Worm (Caenorhabditis elegans) whole organism, young adult: Measurements from ENCODE around the gene T10B5.4.

Source experiments
- F10E7.11 ChIP-seq: sonication (generic microtip); optimal IDR thresholded peaks from 2 replicates; lab custom pipeline; 2017; ENCODE audit warnings: mild to moderate bottlenecking, missing genetic modification characterization, moderate library complexity, missing compliant biosample characterization
- F23B12.7 ChIP-seq: sonication (generic microtip); optimal IDR thresholded peaks from 2 replicates; lab custom pipeline; 2017; ENCODE audit warnings: missing genetic modification characterization, mild to moderate bottlenecking, missing compliant biosample characterization, antibody characterized with exemption, moderate library complexity; ENCODE audit not compliant: insufficient read depth
- F49E8.2 ChIP-seq: sonication (generic microtip); optimal IDR thresholded peaks from 3 replicates; lab custom pipeline; 2017; ENCODE audit warnings: missing genetic modification characterization, mild to moderate bottlenecking, missing compliant biosample characterization, antibody characterized with exemption, moderate library complexity; ENCODE audit not compliant: insufficient read depth
- Y53F4B.3 ChIP-seq: fragments of 200-800 bp; sonication (Bioruptor generic); IDR thresholded peaks from 2 replicates; pipeline ENCODE4 v1.3.6; 2022; ENCODE audit warnings: missing genetic modification reagents, missing genetic modification characterization, missing compliant biosample characterization
- cebp-1 ChIP-seq, 2 experiments: fragments of 200-800 bp in 1 of 2; sonication (Bioruptor generic) in 1 of 2; sonication (generic microtip) in 1 of 2; IDR thresholded peaks in 1 of 2; optimal IDR thresholded peaks in 1 of 2; 2 replicates each; pipeline versions ENCODE4 v1.3.6 to Lab custom; 2017 to 2022; ENCODE audit warnings: missing compliant biosample characterization in 2 of 2, missing genetic modification characterization in 2 of 2, mild to moderate bottlenecking in 1 of 2, missing genetic modification reagents in 1 of 2, moderate library complexity in 1 of 2
- let-607 ChIP-seq, 2 experiments: fragments of 200-800 bp in 1 of 2; sonication (Bioruptor generic) in 1 of 2; sonication (generic microtip) in 1 of 2; optimal IDR thresholded peaks; 2 replicates each; lab custom pipeline; 2016 to 2018; ENCODE audit warnings: mild to moderate bottlenecking in 2 of 2, missing compliant biosample characterization in 2 of 2, missing genetic modification characterization in 2 of 2, moderate library complexity in 2 of 2, missing genotype in 1 of 2
- nfya-1 ChIP-seq: sonication (generic microtip); optimal IDR thresholded peaks from 2 replicates; lab custom pipeline; 2017; ENCODE audit warnings: antibody characterized with exemption, missing compliant biosample characterization, missing genetic modification characterization, borderline replicate concordance; ENCODE audit not compliant: insufficient read depth
- nhr-90 ChIP-seq: sonication (generic microtip); optimal IDR thresholded peaks from 2 replicates; lab custom pipeline; 2016; ENCODE audit warnings: missing genotype, mild to moderate bottlenecking, missing genetic modification characterization, missing compliant biosample characterization
- snpc-1.3 ChIP-seq: sonication (generic microtip); optimal IDR thresholded peaks from 2 replicates; lab custom pipeline; 2017; ENCODE audit warnings: missing genetic modification characterization, mild to moderate bottlenecking, missing compliant biosample characterization, antibody characterized with exemption, moderate library complexity, missing genotype, missing genetic modification reagents; ENCODE audit not compliant: insufficient read depth
- snpc-4 ChIP-seq, 5 experiments: fragments of 150-350 bp in 1 of 5; sonication (generic microtip) in 4 of 5; optimal IDR thresholded peaks; 2 replicates each; lab custom pipeline; 2014 to 2018; ENCODE audit warnings: missing genetic modification characterization in 5 of 5, missing biosample characterization in 3 of 5, antibody characterized with exemption in 2 of 5, mild to moderate bottlenecking in 2 of 5, missing compliant biosample characterization in 2 of 5, missing genotype in 2 of 5, moderate library complexity in 2 of 5, missing genetic modification reagents in 1 of 5
- ztf-22 ChIP-seq: fragments of 200-800 bp; sonication (Bioruptor generic); optimal IDR thresholded peaks from 2 replicates; lab custom pipeline; 2018; ENCODE audit warnings: mild to moderate bottlenecking, missing genetic modification characterization, moderate library complexity, missing compliant biosample characterization

- TF ChIP-seq snpc-1.3 (no peak), nfya-1 (no peak), F10E7.11 (tag; lab: Kevin White, UChicago) (no peak), nhr-90 (no peak), F23B12.7 (tag; lab: Kevin White, UChicago) (no peak), Y53F4B.3 (GFP tag; lab: Robert Waterston, UW) (no peak), ztf-22 (GFP tag; lab: Kevin White, UChicago) (no peak), snpc-4 (GFP tag; optimal IDR thresholded peaks at IDR 0.05; lab: Kevin White, UChicago) (no peak), snpc-4 (tag; optimal IDR thresholded peaks at IDR 0.05; lab: Kevin White, UChicago) (no peak), F49E8.2 (tag; lab: Kevin White, UChicago) (no peak), let-607 (tag; optimal IDR thresholded peaks at IDR 0.05; lab: Kevin White, UChicago) (no peak), cebp-1 (GFP tag; IDR thresholded peaks at IDR 0.05; lab: Robert Waterston, UW) (no peak), cebp-1 (tag; optimal IDR thresholded peaks at IDR 0.05; lab: Kevin White, UChicago) (no peak)
Measured at ce11 chrV:1845977-1846376, 25.6 kb downstream of the T10B5.4 start, which contains the start of gene T10B5.7.
